Fruit fly (Drosophila melanogaster): ENCODE data around the gene Synd.

Gene Synd

DNA sequence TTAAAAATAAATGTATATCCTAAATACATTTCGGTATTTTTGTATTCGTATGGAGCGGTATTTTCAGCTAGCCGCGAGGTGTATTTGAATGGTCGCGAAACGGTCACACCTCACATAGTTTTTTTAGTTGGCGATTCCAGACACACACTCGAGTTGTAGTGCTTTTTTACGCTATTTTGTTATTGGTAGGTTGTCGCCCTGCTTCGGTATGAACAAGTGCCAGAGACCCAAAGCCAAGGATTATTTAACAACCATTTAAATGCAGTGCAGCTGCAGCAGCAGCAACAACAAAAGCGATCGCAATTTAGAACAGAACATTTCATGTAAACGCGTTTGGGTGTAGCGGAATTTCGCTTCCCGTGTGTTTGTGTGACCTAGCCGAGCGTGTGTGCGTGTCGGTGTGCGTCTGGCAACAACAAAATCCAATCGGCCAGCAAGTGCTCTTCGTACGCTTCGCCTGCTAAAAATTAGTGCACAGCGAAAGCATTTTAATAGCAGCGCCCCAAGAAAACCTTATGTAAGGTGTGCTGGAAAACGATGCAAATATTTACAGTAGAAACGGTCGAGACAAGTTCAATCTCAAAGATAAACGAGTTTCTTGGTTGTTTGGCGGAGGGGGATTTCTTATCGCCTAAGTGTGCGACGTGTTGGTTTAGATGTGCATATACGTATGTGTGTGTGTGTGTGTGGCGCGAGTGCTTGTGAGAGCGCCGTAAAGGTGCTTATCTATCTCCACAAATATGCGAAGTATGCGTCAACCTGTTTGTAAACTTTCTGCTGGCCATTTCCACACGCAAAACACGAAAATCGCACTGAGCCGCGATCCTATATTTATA, at the start of gene Synd:
TSS of gene Synd (plus strand) at position 111 of the 836 bp plus-strand sequence.
- peak in 1 of 2 experiments; percentile 41 for TF ChIP-seq CTCF (optimal IDR thresholded peaks at IDR 0.05)
- no peak for TF ChIP-seq CG8478 (optimal IDR thresholded peaks at IDR 0.05)

DNA sequence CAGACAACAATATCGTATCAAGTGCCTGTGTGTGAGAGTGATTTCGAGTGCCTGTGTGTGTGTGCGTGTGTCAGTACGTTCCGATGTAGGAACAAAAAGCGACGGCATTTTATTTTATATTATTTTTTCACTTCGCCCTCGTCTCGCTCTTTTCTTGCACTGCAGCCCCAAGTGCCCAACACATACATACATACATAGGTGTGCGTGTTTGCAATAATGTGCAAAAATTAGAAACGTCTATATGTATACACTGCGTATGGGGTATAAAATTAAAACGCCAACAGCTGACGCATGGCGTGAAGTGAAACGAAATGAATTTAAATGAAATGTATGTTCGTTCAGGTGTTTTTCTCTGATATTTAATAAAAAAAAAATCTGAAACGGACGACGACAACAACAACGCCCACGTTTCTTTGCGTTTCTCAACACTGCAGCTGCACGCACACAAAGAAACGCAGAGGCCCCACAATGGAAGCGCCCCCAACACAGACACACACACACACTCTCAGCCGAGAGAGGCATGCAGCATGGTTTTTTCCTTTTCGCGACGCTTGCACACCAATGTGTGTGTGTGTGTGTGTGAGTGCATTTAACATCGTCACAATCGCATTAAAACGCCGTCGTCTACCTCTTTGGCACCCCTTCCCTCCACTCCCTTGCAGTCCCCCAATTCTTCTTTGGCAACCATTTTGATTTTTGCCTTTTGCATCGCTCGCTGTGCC, 48.7 kb upstream of the Synd start:
- TF ChIP-seq CG8478 (optimal IDR thresholded peaks at IDR 0.05) = no peak
- no peak for TF ChIP-seq CTCF (optimal IDR thresholded peaks at IDR 0.05)

DNA sequence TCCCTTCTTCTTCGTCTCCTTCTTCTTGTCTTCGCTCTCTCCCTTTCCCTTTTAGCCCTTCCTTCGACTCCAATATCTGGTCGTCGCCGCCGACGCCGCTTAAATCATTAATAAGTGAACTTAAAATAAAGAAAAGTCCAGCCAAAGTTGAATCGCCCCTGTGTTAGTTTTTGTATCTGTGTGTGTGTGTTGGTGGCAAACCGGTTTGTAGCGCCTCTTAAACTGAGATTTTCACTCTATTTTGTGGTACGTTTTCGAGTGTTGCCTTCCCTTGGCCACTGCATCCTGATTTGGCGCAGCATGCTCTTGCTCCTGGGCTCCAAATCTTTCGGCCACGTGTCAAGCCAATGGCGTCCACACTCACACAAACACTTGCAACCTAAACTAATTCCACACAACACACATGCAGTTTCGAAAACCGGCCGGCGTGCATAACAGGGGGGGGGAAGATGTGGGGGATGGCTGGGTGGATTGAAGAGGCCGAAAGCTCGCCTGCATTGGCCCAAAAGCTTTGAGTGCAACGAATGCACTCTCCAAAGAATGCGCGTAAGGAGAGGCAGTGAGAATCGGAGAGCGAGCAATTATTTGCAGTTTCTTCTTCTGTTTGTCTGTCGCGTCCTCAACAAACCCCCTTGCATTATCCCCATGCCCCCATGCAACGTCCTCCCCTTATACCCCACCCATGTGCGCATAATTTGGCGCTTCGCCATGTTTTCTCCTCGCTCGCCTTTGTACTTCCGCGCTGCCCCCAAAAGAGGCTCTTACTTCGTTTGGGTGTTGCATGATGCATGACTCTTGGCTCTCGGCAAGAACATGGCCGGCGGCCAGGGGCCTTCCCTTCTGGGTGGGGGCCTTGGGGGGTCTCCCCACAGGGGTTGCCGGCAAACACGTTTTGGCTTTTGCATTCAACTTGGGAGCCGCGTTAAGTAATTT, 47.9 kb upstream of the Synd start:
- no peak for TF ChIP-seq CG8478 (optimal IDR thresholded peaks at IDR 0.05)
- no peak for TF ChIP-seq CTCF (optimal IDR thresholded peaks at IDR 0.05)

DNA sequence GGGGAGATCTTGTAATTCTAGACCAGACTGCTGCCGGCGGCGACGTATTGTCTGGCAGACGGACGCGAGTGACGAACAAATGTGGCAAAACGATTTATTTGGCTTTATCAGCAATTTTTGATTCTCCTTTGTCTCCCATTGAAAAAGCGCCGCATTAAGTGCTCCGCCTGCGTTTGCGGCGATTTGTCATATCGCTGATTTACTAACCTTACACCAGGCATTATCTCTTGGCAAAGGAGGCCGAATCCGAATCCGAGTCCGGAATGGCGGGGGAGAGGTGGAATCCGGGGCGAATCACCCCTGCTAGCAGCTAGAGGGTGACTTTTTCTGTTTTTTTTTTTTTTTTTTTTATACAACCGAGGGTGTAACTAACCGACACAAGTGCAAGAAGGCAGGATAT, 44.0 kb upstream of the Synd start:
- no peak for TF ChIP-seq CTCF (optimal IDR thresholded peaks at IDR 0.05)
- no peak for TF ChIP-seq CG8478 (optimal IDR thresholded peaks at IDR 0.05)

DNA sequence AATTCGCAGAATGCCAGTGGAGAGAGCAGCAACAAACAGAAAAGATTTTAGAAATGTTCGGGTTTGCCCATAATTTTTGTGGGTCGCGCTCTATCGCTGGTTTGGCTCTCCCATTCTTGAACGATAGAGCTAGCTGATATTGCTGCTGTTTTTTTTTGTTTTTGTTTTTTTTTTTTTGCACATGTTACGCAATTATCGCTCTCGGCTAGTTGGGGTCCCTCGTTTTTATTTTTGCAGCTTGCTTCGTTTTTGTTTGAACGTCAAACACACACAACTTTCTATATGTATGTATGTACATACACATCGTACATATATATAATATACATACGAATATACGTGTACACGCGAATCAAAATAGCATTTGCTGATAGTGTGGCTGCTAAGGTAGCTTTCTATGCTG, 42.2 kb upstream of the Synd start:
- TF ChIP-seq CTCF (optimal IDR thresholded peaks at IDR 0.05) (no peak), CG8478 (optimal IDR thresholded peaks at IDR 0.05) (no peak)

DNA sequence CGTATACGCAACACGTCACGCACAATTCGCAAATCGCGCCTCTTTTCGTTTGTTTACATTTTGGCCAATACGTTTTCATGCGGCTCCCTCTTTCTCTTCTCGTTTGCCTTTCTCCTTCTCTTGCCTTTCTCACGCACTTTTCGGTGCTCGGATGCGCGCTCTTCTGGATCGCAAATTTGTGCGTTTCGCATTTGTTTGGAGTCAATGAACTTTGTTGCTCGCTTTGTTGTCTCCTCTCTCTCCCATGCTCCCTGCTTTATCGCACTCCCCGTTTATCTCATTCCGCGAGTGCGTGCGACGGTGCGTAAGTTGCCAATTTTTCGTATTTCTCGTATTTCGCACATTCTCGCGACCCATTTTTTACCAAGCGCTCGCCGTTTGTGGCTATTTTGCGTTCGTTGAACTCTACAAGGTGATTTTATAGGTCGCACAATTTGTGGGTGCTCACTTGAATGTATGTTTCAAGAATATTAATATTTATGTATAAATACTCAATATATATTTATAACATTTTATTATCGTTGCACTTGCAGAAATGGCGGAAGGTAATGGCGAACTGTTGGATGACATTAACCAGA, 41.3 kb upstream of the Synd start:
- TF ChIP-seq CG8478 (optimal IDR thresholded peaks at IDR 0.05) = no peak
- TF ChIP-seq CTCF (optimal IDR thresholded peaks at IDR 0.05) = no peak

DNA sequence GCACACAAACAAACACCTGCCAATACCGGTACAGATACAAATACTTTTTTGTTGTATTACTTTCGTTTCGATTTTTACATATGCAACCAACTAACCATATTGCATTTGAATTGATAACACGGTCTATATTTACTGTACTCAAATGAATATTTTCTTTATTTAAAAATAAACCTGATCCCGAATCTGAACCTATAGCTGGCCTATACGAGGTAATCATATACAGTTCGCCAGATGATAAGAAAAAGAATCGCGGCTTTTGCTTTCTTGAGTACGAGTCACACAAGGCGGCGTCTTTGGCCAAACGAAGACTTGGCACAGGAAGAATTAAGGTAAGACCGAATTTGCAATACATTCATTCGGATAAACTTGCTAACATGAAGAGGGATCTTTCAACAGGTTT, 35.6 kb upstream of the Synd start:
- no peak for TF ChIP-seq CG8478 (optimal IDR thresholded peaks at IDR 0.05)

DNA sequence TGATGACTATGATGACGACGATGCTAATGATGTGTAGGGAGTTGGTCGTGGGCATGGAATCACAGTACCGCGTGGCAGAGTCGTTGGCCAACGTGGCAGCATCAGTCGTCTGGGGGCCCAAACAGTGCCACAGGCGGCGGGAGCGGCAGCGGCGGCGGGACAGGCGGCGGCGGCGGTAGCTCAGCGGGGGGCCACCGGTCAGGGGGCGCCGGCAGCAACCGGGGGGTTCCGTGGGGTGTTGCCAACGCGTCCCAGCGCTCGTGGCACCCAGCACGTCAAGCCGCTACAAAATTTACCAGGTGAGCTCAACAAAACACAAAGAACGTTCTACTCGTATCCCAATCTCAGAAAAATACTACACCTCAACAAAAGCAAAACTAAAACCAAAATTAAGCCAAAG, 30.3 kb upstream of the Synd start:
- no peak for TF ChIP-seq CG8478 (optimal IDR thresholded peaks at IDR 0.05)
- TF ChIP-seq CTCF (optimal IDR thresholded peaks at IDR 0.05) = no peak

DNA sequence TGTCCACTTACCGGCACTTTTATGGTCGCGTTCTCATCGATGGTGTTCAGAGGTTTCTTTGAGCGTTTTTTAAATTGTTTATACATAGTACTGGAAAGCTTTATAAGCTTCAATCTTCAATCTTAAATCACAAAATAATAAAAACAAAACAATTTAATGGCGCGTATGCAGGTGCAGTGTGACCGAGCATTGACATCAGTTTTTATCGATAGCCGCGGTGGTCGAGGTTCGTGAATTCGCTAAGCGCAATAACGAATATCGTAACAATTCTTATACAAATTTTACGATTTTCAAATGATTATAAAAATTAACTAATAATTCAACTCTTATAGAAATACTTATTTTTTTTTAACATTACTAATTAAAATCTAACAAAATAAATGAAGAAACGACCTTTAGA, 16.6 kb upstream of the Synd start, which contains the start of gene Fancd2:
TSS of gene Fancd2 (minus strand) at position 183 of the 400 bp plus-strand sequence.
- peak in 1 of 2 experiments; percentile 40 for TF ChIP-seq CTCF (optimal IDR thresholded peaks at IDR 0.05)
- no peak for TF ChIP-seq CG8478 (optimal IDR thresholded peaks at IDR 0.05)

DNA sequence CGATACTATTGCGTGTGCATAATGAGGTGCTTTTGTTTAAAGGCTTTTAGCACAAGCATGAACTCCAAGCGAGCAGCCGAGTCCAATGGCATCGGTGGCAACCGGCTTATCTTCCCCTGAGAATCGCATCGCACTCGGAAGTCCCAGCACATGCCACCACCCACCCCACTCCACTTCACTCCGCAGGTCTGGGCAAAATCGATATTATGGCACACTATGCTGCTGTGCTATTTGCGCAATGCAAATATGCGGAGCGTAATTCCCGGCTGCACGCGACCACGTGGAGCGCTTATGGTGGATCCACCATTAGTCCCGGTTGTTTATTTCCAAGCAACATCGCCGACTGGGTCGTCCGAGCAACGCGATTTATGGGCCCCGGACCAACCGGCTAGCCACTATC, 14.4 kb upstream of the Synd start:
- TF ChIP-seq CTCF (optimal IDR thresholded peaks at IDR 0.05) (no peak), CG8478 (optimal IDR thresholded peaks at IDR 0.05) (no peak)

DNA sequence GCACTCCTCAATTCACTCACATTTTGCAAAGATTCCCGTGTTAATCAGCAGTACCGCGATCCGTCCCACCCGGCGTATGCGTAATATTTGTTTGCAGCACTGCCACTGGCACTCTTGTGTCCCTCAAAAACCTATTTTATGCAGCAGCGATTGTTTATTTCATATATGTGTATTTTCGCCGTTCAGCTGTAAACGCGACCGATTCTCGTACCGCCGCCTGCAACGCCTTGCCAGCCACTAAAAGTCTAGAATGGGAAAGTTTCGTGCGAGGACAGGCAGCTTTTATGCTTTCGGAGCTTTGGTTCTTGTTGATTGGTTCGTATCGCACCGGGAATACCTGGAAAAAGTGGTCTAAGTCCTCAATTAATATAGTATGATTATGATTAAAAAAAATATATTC, 13.9 kb upstream of the Synd start, which contains the start of gene CG17270:
TSS of gene CG17270 (minus strand) at position 241 of the 400 bp plus-strand sequence.
- TF ChIP-seq CTCF (optimal IDR thresholded peaks at IDR 0.05) = no peak
- TF ChIP-seq CG8478 (optimal IDR thresholded peaks at IDR 0.05) = no peak

DNA sequence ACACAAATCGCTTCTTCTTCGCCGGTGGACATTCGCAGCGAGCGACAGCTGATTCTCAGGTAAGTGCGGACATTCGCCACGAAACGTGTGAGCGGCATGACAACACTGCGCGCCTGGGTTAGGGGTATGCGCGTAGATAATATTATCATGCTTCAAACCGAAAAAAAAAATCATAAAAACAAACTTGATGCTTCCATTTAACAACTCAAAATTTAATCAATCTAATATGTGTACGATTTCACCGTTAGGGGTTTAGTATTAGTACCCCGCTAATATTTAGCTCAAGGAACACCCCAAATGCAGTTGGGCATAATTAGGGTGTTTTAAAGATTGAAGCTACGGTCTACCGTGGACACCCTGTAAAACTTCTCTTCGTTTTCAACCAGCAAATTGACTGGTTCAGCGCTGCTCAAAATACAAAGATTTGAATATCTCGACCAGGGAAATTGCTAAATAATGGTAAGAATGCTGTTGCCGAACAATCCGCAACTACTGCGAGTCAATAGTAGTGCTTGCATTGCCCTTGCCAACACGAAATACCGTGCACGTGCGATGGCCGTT, 10.7 kb upstream of the Synd start, which contains the start of the genes CG17271 and RpS20:
TSS of gene CG17271 (minus strand) at position 34 of the 561 bp plus-strand sequence.
TSS of gene RpS20 (plus strand) at position 367 of the 561 bp plus-strand sequence.
- peak; percentile 23 to 49 for TF ChIP-seq CTCF (optimal IDR thresholded peaks at IDR 0.05)
- no peak for TF ChIP-seq CG8478 (optimal IDR thresholded peaks at IDR 0.05)

DNA sequence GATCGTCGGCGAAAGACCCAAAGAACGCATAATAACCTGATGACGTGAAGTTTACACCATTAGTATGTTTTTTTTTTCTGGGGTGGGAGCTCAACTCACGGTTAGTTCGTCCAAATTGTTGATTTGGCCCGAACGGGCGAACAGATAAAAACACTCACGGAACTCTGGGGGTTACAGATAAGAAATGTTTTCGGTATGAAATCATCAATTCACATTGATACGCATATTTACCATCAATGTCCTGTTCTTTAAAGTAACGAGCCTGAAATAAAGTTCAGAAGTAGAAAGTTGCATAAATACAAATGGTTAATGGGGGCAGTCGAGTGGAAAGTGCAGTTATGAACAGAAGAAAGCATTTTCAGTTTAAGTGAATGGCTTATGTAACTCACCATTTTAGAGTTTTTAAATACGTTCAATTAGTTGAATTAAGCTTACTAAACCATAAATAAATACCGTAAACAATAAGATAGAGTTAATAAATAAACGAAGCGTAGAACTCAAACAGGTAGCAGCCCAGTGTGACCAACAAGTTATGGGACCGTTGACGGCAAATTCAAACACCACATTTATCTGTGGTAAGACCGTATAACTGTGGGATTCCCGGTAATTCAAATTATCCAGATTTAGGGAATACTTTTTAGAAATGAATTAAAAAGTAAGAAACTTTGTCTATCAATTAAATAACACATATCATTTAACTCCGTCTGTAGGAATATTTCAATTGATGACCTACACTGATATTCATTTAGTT, 8.7 kb upstream of the Synd start, which contains the start of gene CG17272:
TSS of gene CG17272 (minus strand) at position 536 of the 751 bp plus-strand sequence.
- no peak for TF ChIP-seq CG8478 (optimal IDR thresholded peaks at IDR 0.05)
- TF ChIP-seq CTCF (optimal IDR thresholded peaks at IDR 0.05) = no peak
